Fruit fly (Drosophila melanogaster) whole organism, prepupa: ENCODE measurements around the gene CG9175.

ENCODE experiments used
- Blimp-1 ChIP-seq: fragments of 200-800 bp; sonication (Bioruptor generic); optimal IDR thresholded peaks from 3 replicates; lab custom pipeline; 2017; ENCODE audit warnings: missing biosample characterization, missing genetic modification characterization, mild to moderate bottlenecking, moderate library complexity, missing genetic modification reagents
- CG10669 ChIP-seq: fragments of 200-800 bp; sonication (Bioruptor generic); optimal IDR thresholded peaks from 3 replicates; lab custom pipeline; 2018; ENCODE audit warnings: missing biosample characterization, mild to moderate bottlenecking, missing genetic modification characterization, moderate library complexity
- CG11294 ChIP-seq: fragments of 200-800 bp; sonication (Bioruptor generic); IDR thresholded peaks from 2 replicates; pipeline ENCODE4 v1.3.6; 2022; ENCODE audit warnings: missing biosample characterization, missing genetic modification characterization
- CG11762 ChIP-seq: fragments of 200-800 bp; sonication (Bioruptor generic); optimal IDR thresholded peaks from 3 replicates; lab custom pipeline; 2016; ENCODE audit warnings: missing biosample characterization, missing genetic modification characterization; ENCODE audit not compliant: insufficient read depth
- CG1621 ChIP-seq: fragments of 200-800 bp; sonication (Bioruptor generic); optimal IDR thresholded peaks from 3 replicates; lab custom pipeline; 2018; ENCODE audit warnings: missing biosample characterization, mild to moderate bottlenecking, missing genetic modification characterization
- CG3032 ChIP-seq: fragments of 200-800 bp; optimal IDR thresholded peaks from 2 replicates; lab custom pipeline; 2019; ENCODE audit warnings: missing biosample characterization, mild to moderate bottlenecking, missing genetic modification characterization, moderate library complexity
- CG31627 ChIP-seq: fragments of 200-800 bp; sonication (Bioruptor generic); optimal IDR thresholded peaks from 3 replicates; lab custom pipeline; 2016; ENCODE audit warnings: missing biosample characterization, missing genetic modification characterization
- CG32006 ChIP-seq: fragments of 200-800 bp; sonication (Bioruptor generic); optimal IDR thresholded peaks from 3 replicates; lab custom pipeline; 2017; ENCODE audit warnings: missing biosample characterization, mild to moderate bottlenecking, missing genetic modification characterization
- CG3919 ChIP-seq: fragments of 200-800 bp; sonication (Bioruptor generic); optimal IDR thresholded peaks from 3 replicates; lab custom pipeline; 2016; ENCODE audit warnings: missing biosample characterization, missing genetic modification characterization
- CG4318 ChIP-seq: fragments of 200-800 bp; sonication (Bioruptor generic); optimal IDR thresholded peaks from 3 replicates; lab custom pipeline; 2017; ENCODE audit warnings: missing biosample characterization, mild to moderate bottlenecking, missing genetic modification characterization
- CG6163 ChIP-seq: fragments of 200-800 bp; sonication (Bioruptor generic); IDR thresholded peaks from 3 replicates; pipeline ENCODE4 v1.3.6; 2022; ENCODE audit warnings: missing biosample characterization, missing genetic modification characterization
- CG6276 ChIP-seq: fragments of 200-800 bp; sonication (Bioruptor generic); optimal IDR thresholded peaks from 2 replicates; lab custom pipeline; 2017; ENCODE audit warnings: missing biosample characterization, mild to moderate bottlenecking, missing genetic modification characterization
- CG6808 ChIP-seq: fragments of 200-800 bp; sonication (Bioruptor generic); optimal IDR thresholded peaks from 3 replicates; lab custom pipeline; 2017; ENCODE audit warnings: missing biosample characterization, missing genetic modification characterization, mild to moderate bottlenecking, moderate library complexity, missing genetic modification reagents
- CG8119 ChIP-seq: fragments of 200-800 bp; sonication (Bioruptor generic); IDR thresholded peaks from 3 replicates; pipeline ENCODE4 v1.3.6; 2022; ENCODE audit warnings: missing biosample characterization, missing genetic modification characterization
- CG8319 ChIP-seq: fragments of 200-800 bp; sonication (Bioruptor generic); optimal IDR thresholded peaks from 3 replicates; lab custom pipeline; 2016; ENCODE audit warnings: missing biosample characterization, missing genetic modification characterization
- CG8632 ChIP-seq: fragments of 200-800 bp; sonication (Bioruptor generic); optimal IDR thresholded peaks from 3 replicates; lab custom pipeline; 2016; ENCODE audit warnings: missing biosample characterization, missing genetic modification characterization
- CG9139 ChIP-seq: fragments of 200-800 bp; sonication (Bioruptor generic); optimal IDR thresholded peaks from 3 replicates; lab custom pipeline; 2017; ENCODE audit warnings: missing biosample characterization, mild to moderate bottlenecking, missing genetic modification characterization
- Eip78C ChIP-seq: fragments of 200-800 bp; sonication (Bioruptor generic); peaks from one replicate; lab custom pipeline; 2016; ENCODE audit warnings: missing biosample characterization, missing genetic modification characterization
- Ets21C ChIP-seq: fragments of 200-800 bp; sonication (Bioruptor generic); optimal IDR thresholded peaks from 3 replicates; lab custom pipeline; 2016; ENCODE audit warnings: missing biosample characterization, missing genetic modification characterization
- Ets96B ChIP-seq: fragments of 200-800 bp; optimal IDR thresholded peaks from 2 replicates; lab custom pipeline; 2019; ENCODE audit warnings: missing biosample characterization, mild to moderate bottlenecking, missing genetic modification characterization, moderate library complexity
- Gug ChIP-seq: fragments of 200-800 bp; sonication (Bioruptor generic); IDR thresholded peaks from 2 replicates; pipeline ENCODE4 v1.3.6; 2022; ENCODE audit warnings: missing biosample characterization, missing genetic modification characterization
- Hr4 ChIP-seq: fragments of 200-800 bp; sonication (Bioruptor generic); optimal IDR thresholded peaks from 3 replicates; lab custom pipeline; 2016; ENCODE audit warnings: missing biosample characterization, missing genetic modification characterization
- Lpt ChIP-seq: fragments of 200-800 bp; sonication (Bioruptor generic); optimal IDR thresholded peaks from 3 replicates; lab custom pipeline; 2016; ENCODE audit warnings: missing biosample characterization, missing genetic modification characterization
- Met ChIP-seq: fragments of 200-800 bp; sonication (Bioruptor generic); optimal IDR thresholded peaks from 3 replicates; lab custom pipeline; 2016; ENCODE audit warnings: missing biosample characterization, missing genetic modification characterization
- OdsH ChIP-seq: fragments of 200-800 bp; sonication (Bioruptor generic); optimal IDR thresholded peaks from 3 replicates; lab custom pipeline; 2016; ENCODE audit warnings: missing biosample characterization, missing genetic modification characterization
- Smox ChIP-seq: fragments of 200-800 bp; sonication (Bioruptor generic); optimal IDR thresholded peaks from 3 replicates; lab custom pipeline; 2016; ENCODE audit warnings: missing biosample characterization, missing genetic modification characterization
- Sox102F ChIP-seq: fragments of 200-800 bp; sonication (Bioruptor generic); optimal IDR thresholded peaks from 2 replicates; lab custom pipeline; 2016; ENCODE audit warnings: missing biosample characterization, mild to moderate bottlenecking, missing genetic modification characterization
- Sox14 ChIP-seq: fragments of 200-800 bp; sonication (Bioruptor generic); optimal IDR thresholded peaks from 3 replicates; lab custom pipeline; 2016; ENCODE audit warnings: missing biosample characterization, missing genetic modification characterization
- Sox15 ChIP-seq: fragments of 200-800 bp; sonication (Bioruptor generic); optimal IDR thresholded peaks from 3 replicates; lab custom pipeline; 2016; ENCODE audit warnings: missing biosample characterization, missing genetic modification characterization
- achi ChIP-seq: fragments of 200-800 bp; sonication (Bioruptor generic); optimal IDR thresholded peaks from 3 replicates; lab custom pipeline; 2016; ENCODE audit warnings: missing biosample characterization, missing genetic modification characterization
- acj6 ChIP-seq: fragments of 200-800 bp; sonication (Bioruptor generic); optimal IDR thresholded peaks from 3 replicates; lab custom pipeline; 2016; ENCODE audit warnings: missing biosample characterization, missing genetic modification characterization
- cyc ChIP-seq: fragments of 200-800 bp; sonication (Bioruptor generic); optimal IDR thresholded peaks from 3 replicates; lab custom pipeline; 2016; ENCODE audit warnings: missing biosample characterization, missing genetic modification characterization
- dac ChIP-seq: fragments of 200-800 bp; sonication (Bioruptor generic); optimal IDR thresholded peaks from 2 replicates; lab custom pipeline; 2017; ENCODE audit warnings: missing biosample characterization, mild to moderate bottlenecking, missing genetic modification characterization
- dsx ChIP-seq: fragments of 200-800 bp; optimal IDR thresholded peaks from 3 replicates; lab custom pipeline; 2019; ENCODE audit warnings: missing biosample characterization, mild to moderate bottlenecking, missing genetic modification characterization, moderate library complexity; ENCODE audit not compliant: poor library complexity, severe bottlenecking
- esn ChIP-seq: fragments of 200-800 bp; sonication (Bioruptor generic); optimal IDR thresholded peaks from 2 replicates; lab custom pipeline; 2016; ENCODE audit warnings: missing biosample characterization, mild to moderate bottlenecking, missing genetic modification characterization, moderate library complexity
- fd59A ChIP-seq: fragments of 200-800 bp; sonication (Bioruptor generic); optimal IDR thresholded peaks from 2 replicates; lab custom pipeline; 2017; ENCODE audit warnings: missing biosample characterization, mild to moderate bottlenecking, missing genetic modification characterization, missing genetic modification reagents
- fd85E ChIP-seq: fragments of 200-800 bp; sonication (Bioruptor generic); optimal IDR thresholded peaks from 3 replicates; lab custom pipeline; 2016; ENCODE audit warnings: missing biosample characterization, missing genetic modification characterization
- lz ChIP-seq: fragments of 200-800 bp; sonication (Bioruptor generic); optimal IDR thresholded peaks from 3 replicates; lab custom pipeline; 2016; ENCODE audit warnings: missing biosample characterization, missing genetic modification characterization
- net ChIP-seq: fragments of 200-800 bp; sonication (Bioruptor generic); optimal IDR thresholded peaks from 3 replicates; lab custom pipeline; 2016; ENCODE audit warnings: missing biosample characterization, missing genetic modification characterization
- pdm3 ChIP-seq: fragments of 200-800 bp; sonication (Bioruptor generic); optimal IDR thresholded peaks from 3 replicates; lab custom pipeline; 2016; ENCODE audit warnings: missing biosample characterization, missing genetic modification characterization
- spab ChIP-seq: fragments of 200-800 bp; sonication (Bioruptor generic); optimal IDR thresholded peaks from 2 replicates; lab custom pipeline; 2017; ENCODE audit warnings: missing biosample characterization, mild to moderate bottlenecking, missing genetic modification characterization, missing genetic modification reagents
- ss ChIP-seq, 2 experiments: fragments of 200-800 bp; sonication (Bioruptor generic); optimal IDR thresholded peaks; 2 replicates in 1 of 2; 3 replicates in 1 of 2; lab custom pipeline; 2017 to 2018; ENCODE audit warnings: mild to moderate bottlenecking in 2 of 2, missing biosample characterization in 2 of 2, missing genetic modification characterization in 2 of 2, moderate library complexity in 1 of 2
- topi ChIP-seq: fragments of 200-800 bp; sonication (Bioruptor generic); optimal IDR thresholded peaks from 3 replicates; lab custom pipeline; 2016; ENCODE audit warnings: missing biosample characterization, missing genetic modification characterization

The CG9175 gene

dm6 chr2L:6070656-6071231, 28.0 kb downstream of the CG9175 start, which contains the start of the genes CG9154 and Kr-h2 (continued):
- TF ChIP-seq Ets96B (tag; lab: Kevin White, UChicago) (peak; percentile 29), OdsH (GFP tag; lab: Kevin White, UChicago) (no peak), Eip78C (GFP tag; lab: Kevin White, UChicago) (peak; percentile 66), CG11294 (GFP tag; lab: Robert Waterston, UW) (0 out of 2 replicates have a peak, but pooled peaks have one; percentile 34), Gug (GFP tag; lab: Robert Waterston, UW) (peak; percentile 59; the same call in 1 of the 2 replicates), cyc (GFP tag; lab: Kevin White, UChicago) (peak; percentile 39), Smox (GFP tag; lab: Kevin White, UChicago) (no peak), dac (GFP tag; lab: Kevin White, UChicago) (no peak), pdm3 (GFP tag; lab: Kevin White, UChicago) (no peak), CG31627 (GFP tag; lab: Kevin White, UChicago) (peak; percentile 50), CG8632 (GFP tag; lab: Kevin White, UChicago) (peak; percentile 32), topi (GFP tag; lab: Kevin White, UChicago) (peak; percentile 53)

- TF ChIP-seq dsx (GFP tag; lab: Kevin White, UChicago) (no peak), esn (peak; percentile 9), Eip78C (GFP tag; lab: Kevin White, UChicago) (peak; percentile 61), CG3919 (no peak)
- TF ChIP-seq, all 60 proteins: peak for 2
Observed at dm6 chr2L:6068544-6069251, 30.1 kb downstream of the CG9175 start, which contains the start of the genes CG9150 and Pfdn1. TSS of gene CG9150 (minus strand) at chr2L:6068594. TSS of gene Pfdn1 (plus strand) at chr2L:6069079.

dm6 chr2L:6065823-6066222, 32.9 kb downstream of the CG9175 start, which contains the start of the genes Fbw5 and CG9147:
TSS of gene Fbw5 (minus strand) at chr2L:6065953.
TSS of gene CG9147 (plus strand) at chr2L:6065997.
- TF ChIP-seq CG11762 (GFP tag; lab: Kevin White, UChicago) = peak; percentile 99
- peak; percentile 99 for TF ChIP-seq Blimp-1 (GFP tag; lab: Kevin White, UChicago)
- TF ChIP-seq acj6 (GFP tag; lab: Kevin White, UChicago) = peak; percentile 100
- peak; percentile 99 to 100 for TF ChIP-seq ss (GFP tag; optimal IDR thresholded peaks at IDR 0.05; lab: Kevin White, UChicago)
- peak; percentile 99 for TF ChIP-seq Ets21C (GFP tag; lab: Kevin White, UChicago)
- TF ChIP-seq CG11294 (GFP tag; lab: Robert Waterston, UW) = peak; percentile 99
- peak; percentile 99 for TF ChIP-seq spab (GFP tag; lab: Kevin White, UChicago)
- peak; percentile 100 for TF ChIP-seq Sox102F (GFP tag; lab: Kevin White, UChicago)
- peak; percentile 97 for TF ChIP-seq CG6808 (GFP tag; lab: Kevin White, UChicago)
- TF ChIP-seq CG8632 (GFP tag; lab: Kevin White, UChicago) = peak; percentile 100
- TF ChIP-seq Met = peak; percentile 100
- TF ChIP-seq fd59A (GFP tag; lab: Kevin White, UChicago) = peak; percentile 99
- TF ChIP-seq achi (GFP tag; lab: Kevin White, UChicago) = peak; percentile 99
- TF ChIP-seq cyc (GFP tag; lab: Kevin White, UChicago) = peak; percentile 100
- peak; percentile 99 for TF ChIP-seq Lpt (GFP tag; lab: Kevin White, UChicago)
- peak; percentile 97 for TF ChIP-seq fd85E
- TF ChIP-seq CG4318 (GFP tag; lab: Kevin White, UChicago) = peak; percentile 99
- TF ChIP-seq Hr4 = peak; percentile 100
- peak; percentile 99 for TF ChIP-seq Sox15 (GFP tag; lab: Kevin White, UChicago)
- peak; percentile 100 for TF ChIP-seq CG8119
- peak; percentile 99 for TF ChIP-seq CG6276 (GFP tag; lab: Kevin White, UChicago)
- peak; percentile 99 for TF ChIP-seq CG1621 (tag; lab: Kevin White, UChicago)
- TF ChIP-seq CG8319 = peak; percentile 99
- TF ChIP-seq pdm3 (GFP tag; lab: Kevin White, UChicago) = peak; percentile 100
- peak; percentile 100 for TF ChIP-seq CG3919
- peak; percentile 100 for TF ChIP-seq CG31627 (GFP tag; lab: Kevin White, UChicago)
- TF ChIP-seq lz (GFP tag; lab: Kevin White, UChicago) = peak; percentile 100
- peak; percentile 100 for TF ChIP-seq CG6163
- peak; percentile 100 for TF ChIP-seq net (GFP tag; lab: Kevin White, UChicago)
- peak; percentile 99 for TF ChIP-seq CG9139
- peak; percentile 99 for TF ChIP-seq CG3032 (tag; lab: Kevin White, UChicago)
- peak; percentile 100 for TF ChIP-seq Sox14
- TF ChIP-seq dsx (GFP tag; lab: Kevin White, UChicago) = peak; percentile 99
- peak; percentile 100 for TF ChIP-seq Smox (GFP tag; lab: Kevin White, UChicago)
- peak; percentile 100 for TF ChIP-seq CG10669
- peak; percentile 100 for TF ChIP-seq Eip78C (GFP tag; lab: Kevin White, UChicago)
- peak; percentile 100 for TF ChIP-seq CG32006 (GFP tag; lab: Kevin White, UChicago)
